Worm (Caenorhabditis elegans) whole organism, mixed stage, embryonic: ENCODE data around the gene Y50D4A.4.

ENCODE experiments used
- lsy-2 ChIP-seq: fragments of 150-350 bp; optimal IDR thresholded peaks from 2 replicates; lab custom pipeline; 2014; ENCODE audit warnings: missing biosample characterization, missing genetic modification characterization
- mls-2 ChIP-seq: sonication (generic microtip); optimal IDR thresholded peaks from 2 replicates; lab custom pipeline; 2016; ENCODE audit warnings: mild to moderate bottlenecking, missing genetic modification characterization, moderate library complexity, missing compliant biosample characterization
- nhr-28 ChIP-seq: fragments of 150-350 bp; optimal IDR thresholded peaks from 2 replicates; lab custom pipeline; 2014; ENCODE audit warnings: missing biosample characterization, missing genetic modification characterization
- nhr-76 ChIP-seq: sonication (generic microtip); optimal IDR thresholded peaks from 2 replicates; lab custom pipeline; 2017; ENCODE audit warnings: missing biosample characterization, missing genetic modification characterization
- sem-2 ChIP-seq: fragments of 200-800 bp; sonication (Bioruptor generic); optimal IDR thresholded peaks from 2 replicates; lab custom pipeline; 2018; ENCODE audit warnings: mild to moderate bottlenecking, missing genetic modification characterization, missing compliant biosample characterization
- unc-62 ChIP-seq: fragments of 150-350 bp; optimal IDR thresholded peaks from 2 replicates; lab custom pipeline; 2014; ENCODE audit warnings: missing biosample characterization, missing genetic modification reagents, missing genetic modification characterization

DNA sequence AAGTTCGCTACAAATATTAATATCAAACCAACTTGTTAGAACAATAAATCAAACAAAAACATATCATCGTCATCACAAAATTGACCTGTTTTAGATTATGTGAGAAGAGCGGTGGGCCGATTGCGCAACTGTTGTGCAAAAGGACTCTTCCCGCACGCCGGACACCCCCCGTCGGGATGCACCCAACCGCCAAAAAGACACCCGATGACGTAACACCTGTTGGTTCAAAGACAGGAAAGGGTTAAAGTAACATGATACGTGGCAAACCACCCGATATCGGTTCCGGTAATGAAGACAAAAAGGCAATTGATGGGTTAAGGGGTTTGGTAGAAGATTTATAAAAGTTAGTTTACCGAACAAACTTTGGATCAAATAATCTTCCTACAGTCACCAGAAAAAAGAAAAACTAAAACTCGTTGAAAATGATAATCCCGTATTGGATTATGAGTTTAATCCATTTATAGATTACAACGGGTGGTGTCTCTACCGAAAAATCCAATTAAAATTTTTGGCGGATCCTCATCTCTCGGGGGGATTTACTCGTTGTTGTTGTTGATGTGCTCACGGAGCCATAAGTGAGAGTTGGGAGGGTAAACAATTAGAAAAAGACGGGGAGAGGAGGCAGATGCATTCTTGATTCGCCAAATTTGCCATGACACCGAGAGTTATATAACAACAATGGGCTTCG is 48.2 kb upstream of the Y50D4A.4 start:
- TF ChIP-seq mls-2 (tag; lab: Kevin White, UChicago) (no peak), nhr-28 (tag; lab: Kevin White, UChicago) (no peak), sem-2 (GFP tag; lab: Kevin White, UChicago) (no peak), nhr-76 (tag; lab: Kevin White, UChicago) (no peak), lsy-2 (tag; lab: Kevin White, UChicago) (no peak), unc-62 (no peak)
